Fruit fly (Drosophila melanogaster): ENCODE measurements around the gene ND-B8.

The ND-B8 gene

DNA sequence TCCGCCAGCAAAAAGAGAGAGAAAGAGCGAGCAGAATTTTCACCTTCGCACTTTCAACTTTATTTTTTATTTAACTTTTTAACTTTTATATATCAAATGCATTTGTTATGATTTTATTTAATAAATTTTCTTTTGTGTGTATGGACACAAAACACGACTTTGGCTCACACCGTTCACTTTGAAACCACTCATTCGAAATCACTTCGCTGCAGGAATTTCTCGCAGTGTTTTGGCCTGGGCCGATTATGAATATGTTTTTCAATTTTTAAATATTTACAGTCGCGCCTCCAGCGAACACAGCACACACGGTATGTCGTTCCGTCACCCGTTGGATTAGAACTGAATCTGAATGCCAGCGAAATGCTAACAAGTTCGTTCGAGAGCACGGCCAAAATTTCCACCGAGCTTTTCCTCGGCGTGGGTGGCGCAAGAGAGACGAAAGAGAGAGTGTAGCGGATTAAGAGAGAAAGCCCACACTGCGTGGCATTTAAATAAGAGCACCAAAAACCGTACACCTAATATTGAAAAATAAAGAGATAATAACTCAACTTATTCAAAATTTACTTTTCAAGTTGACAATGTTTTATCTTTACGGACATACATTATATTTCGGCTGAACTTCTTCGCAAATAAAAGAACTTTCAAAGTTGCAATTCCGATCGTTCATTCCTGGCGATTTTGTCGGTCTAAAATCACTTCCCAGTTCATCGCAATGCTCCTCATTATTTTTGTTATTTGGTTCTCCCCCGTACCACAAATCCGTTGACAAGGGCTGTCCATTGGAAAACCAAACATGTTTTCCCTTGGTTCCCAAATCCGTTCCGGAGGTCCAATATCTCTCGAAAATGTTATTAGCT lies 13.3 kb upstream of the ND-B8 start, which contains the start of gene CG15431 (continued):
- TF ChIP-seq Ets65A (GFP tag): peak; percentile 71
- TF ChIP-seq CG8089 (GFP tag; optimal IDR thresholded peaks at IDR 0.05): no peak
- peak; percentile 81 for TF ChIP-seq abd-A (tag; optimal IDR thresholded peaks at IDR 0.05)
- TF ChIP-seq ind (GFP tag; optimal IDR thresholded peaks at IDR 0.05): peak; percentile 50
- TF ChIP-seq gce (GFP tag; IDR thresholded peaks at IDR 0.05): no peak
- no peak for TF ChIP-seq bigmax (GFP tag; optimal IDR thresholded peaks at IDR 0.05)
- TF ChIP-seq Xrp1 (GFP tag; IDR thresholded peaks at IDR 0.05): peak; percentile 57
- peak; percentile 27 for TF ChIP-seq CG1603 (tag; optimal IDR thresholded peaks at IDR 0.05)
- TF ChIP-seq CG6683 (GFP tag; optimal IDR thresholded peaks at IDR 0.05): peak; percentile 37
- TF ChIP-seq Oaz (GFP tag; IDR thresholded peaks at IDR 0.05): peak; percentile 35; the same call in 1 of the 2 replicates
- no peak for TF ChIP-seq Abd-B (GFP tag; optimal IDR thresholded peaks at IDR 0.05)
- TF ChIP-seq CG16863 (GFP tag; optimal IDR thresholded peaks at IDR 0.05): no peak
- no peak for TF ChIP-seq org-1 (GFP tag; optimal IDR thresholded peaks at IDR 0.05)
- peak; percentile 43 for TF ChIP-seq CG10654 (GFP tag; optimal IDR thresholded peaks at IDR 0.05)
- 0 out of 3 replicates have a peak, but pooled peaks have one; percentile 42 for TF ChIP-seq ken (GFP tag; IDR thresholded peaks at IDR 0.05)
- peak; percentile 73 to 82 for TF ChIP-seq Trl (optimal IDR thresholded peaks at IDR 0.05)
- no peak for TF ChIP-seq Trl (GFP tag; optimal IDR thresholded peaks at IDR 0.05)
- no peak for TF ChIP-seq CG18262 (tag; optimal IDR thresholded peaks at IDR 0.05)
- no peak for TF ChIP-seq insv (GFP tag; optimal IDR thresholded peaks at IDR 0.05)
- TF ChIP-seq CG14050 (GFP tag; IDR thresholded peaks at IDR 0.05): peak; percentile 46; the same call in 2 of the 3 replicates
- no peak for TF ChIP-seq CG17361 (GFP tag; IDR thresholded peaks at IDR 0.05)
- no peak for TF ChIP-seq toy (GFP tag; IDR thresholded peaks at IDR 0.05)
- 0 out of 2 replicates have a peak, but pooled peaks have one; percentile 63 for TF ChIP-seq CG16779 (GFP tag; IDR thresholded peaks at IDR 0.05)
- TF ChIP-seq CG30431 (GFP tag; optimal IDR thresholded peaks at IDR 0.05): no peak
- TF ChIP-seq CG10959 (GFP tag; IDR thresholded peaks at IDR 0.05): no peak
- TF ChIP-seq zen (tag; optimal IDR thresholded peaks at IDR 0.05): no peak
- TF ChIP-seq Jarid2 (GFP tag; optimal IDR thresholded peaks at IDR 0.05): peak; percentile 82
- TF ChIP-seq GATAe (GFP tag; conservative IDR thresholded peaks at IDR 0.05): no peak
- no peak for TF ChIP-seq Bdp1 (GFP tag; optimal IDR thresholded peaks at IDR 0.05)
- TF ChIP-seq sens (GFP tag): peak; percentile 82
- peak; percentile 82 for TF ChIP-seq lab (GFP tag; optimal IDR thresholded peaks at IDR 0.05)
- TF ChIP-seq CG6689 (GFP tag; IDR thresholded peaks at IDR 0.05): 0 out of 2 replicates have a peak, but pooled peaks have one; percentile 29
- peak; percentile 39 for TF ChIP-seq CG3847 (GFP tag; IDR thresholded peaks at IDR 0.05)
- no peak for TF ChIP-seq CG1602 (GFP tag; optimal IDR thresholded peaks at IDR 0.05)
- TF ChIP-seq CG8388 (GFP tag; optimal IDR thresholded peaks at IDR 0.05): no peak
- TF ChIP-seq bcd (GFP tag; optimal IDR thresholded peaks at IDR 0.05): peak; percentile 58
- peak; percentile 15 for TF ChIP-seq CG13894 (tag; optimal IDR thresholded peaks at IDR 0.05)
- peak; percentile 67 for TF ChIP-seq Fer1 (GFP tag; optimal IDR thresholded peaks at IDR 0.05)
- TF ChIP-seq CG9817 (tag; optimal IDR thresholded peaks at IDR 0.05): peak; percentile 29
- TF ChIP-seq trh (GFP tag; optimal IDR thresholded peaks at IDR 0.05): no peak
- peak; percentile 72 for TF ChIP-seq CG11456 (GFP tag; IDR thresholded peaks at IDR 0.05)
- no peak for TF ChIP-seq CG15479 (GFP tag; optimal IDR thresholded peaks at IDR 0.05)
- no peak for TF ChIP-seq CG12155 (GFP tag; optimal IDR thresholded peaks at IDR 0.05)
- no peak for TF ChIP-seq CrebB (tag; optimal IDR thresholded peaks at IDR 0.05)
- TF ChIP-seq CG31365 (tag; optimal IDR thresholded peaks at IDR 0.05): no peak
- TF ChIP-seq Poxn (GFP tag; IDR thresholded peaks at IDR 0.05): no peak
- TF ChIP-seq inv (GFP tag; IDR thresholded peaks at IDR 0.05; ENCODE audit: partially characterized antibody): no peak
- TF ChIP-seq ssp (GFP tag; IDR thresholded peaks at IDR 0.05): 0 out of 2 replicates have a peak, but pooled peaks have one; percentile 20
- no peak for TF ChIP-seq sens-2 (GFP tag; IDR thresholded peaks at IDR 0.05)
- TF ChIP-seq CG4820 (GFP tag; optimal IDR thresholded peaks at IDR 0.05): peak; percentile 25
